Worm (Caenorhabditis elegans) whole organism, early embryonic: ENCODE data around the gene K01A6.5.

Experiments
- B0310.2 ChIP-seq: sonication (generic microtip); optimal IDR thresholded peaks from 2 replicates; lab custom pipeline; 2016; ENCODE audit warnings: mild to moderate bottlenecking, missing genetic modification characterization, missing compliant biosample characterization
- F13C5.2 ChIP-seq: sonication (generic microtip); optimal IDR thresholded peaks from 2 replicates; lab custom pipeline; 2017; ENCODE audit warnings: mild to moderate bottlenecking, missing genetic modification characterization, inconsistent platforms, missing compliant biosample characterization
- aly-1 ChIP-seq: sonication (generic microtip); optimal IDR thresholded peaks from 2 replicates; lab custom pipeline; 2016; ENCODE audit warnings: missing genetic modification characterization, missing compliant biosample characterization
- ama-1 ChIP-seq: fragments of 150-350 bp; optimal IDR thresholded peaks from 2 replicates; lab custom pipeline; 2014
- ceh-13 ChIP-seq: fragments of 200-800 bp; sonication (Bioruptor generic); optimal IDR thresholded peaks from 2 replicates; lab custom pipeline; 2018; ENCODE audit warnings: mild to moderate bottlenecking, missing genetic modification characterization, missing compliant biosample characterization
- ceh-36 ChIP-seq: sonication (generic microtip); optimal IDR thresholded peaks from 2 replicates; lab custom pipeline; 2016; ENCODE audit warnings: missing genetic modification characterization, inconsistent platforms, missing compliant biosample characterization
- ets-7 ChIP-seq: sonication (generic microtip); optimal IDR thresholded peaks from 2 replicates; lab custom pipeline; 2016; ENCODE audit warnings: missing genotype, missing genetic modification characterization, missing compliant biosample characterization
- flt-1 ChIP-seq: fragments of 200-800 bp; sonication (Bioruptor generic); IDR thresholded peaks from 2 replicates; pipeline ENCODE4 v1.3.6; 2022; ENCODE audit warnings: missing genetic modification characterization, missing compliant biosample characterization
- hmbx-1 ChIP-seq: sonication (generic microtip); optimal IDR thresholded peaks from 2 replicates; lab custom pipeline; 2016; ENCODE audit warnings: mild to moderate bottlenecking, missing genetic modification characterization, missing compliant biosample characterization
- hmg-4 ChIP-seq: fragments of 200-800 bp; sonication (Bioruptor generic); optimal IDR thresholded peaks from 2 replicates; lab custom pipeline; 2018; ENCODE audit warnings: mild to moderate bottlenecking, missing genetic modification characterization, missing compliant biosample characterization
- hnd-1 ChIP-seq: sonication (generic microtip); optimal IDR thresholded peaks from 2 replicates; lab custom pipeline; 2016; ENCODE audit warnings: missing genetic modification characterization, missing compliant biosample characterization
- pes-1 ChIP-seq: fragments of 200-800 bp; sonication (Bioruptor generic); IDR thresholded peaks from 2 replicates; pipeline ENCODE4 v1.3.6; 2022; ENCODE audit warnings: missing genetic modification reagents, missing genetic modification characterization, missing compliant biosample characterization
- scrt-1 ChIP-seq: fragments of 200-800 bp; sonication (Bioruptor generic); IDR thresholded peaks from 2 replicates; pipeline ENCODE4 v1.3.6; 2022; ENCODE audit warnings: missing genetic modification characterization, missing compliant biosample characterization
- sea-1 ChIP-seq: fragments of 200-800 bp; sonication (Bioruptor generic); conservative IDR thresholded peaks from 2 replicates; pipeline ENCODE4 v1.3.6; 2022; ENCODE audit warnings: missing genetic modification characterization, missing compliant biosample characterization
- tbx-11 ChIP-seq: fragments of 200-800 bp; sonication (Bioruptor generic); IDR thresholded peaks from 2 replicates; pipeline ENCODE4 v1.3.6; 2022; ENCODE audit warnings: missing genetic modification characterization, missing compliant biosample characterization
- tbx-37 ChIP-seq: fragments of 200-800 bp; sonication (Bioruptor generic); conservative IDR thresholded peaks from 2 replicates; pipeline ENCODE4 v1.3.6; 2022; ENCODE audit warnings: missing genetic modification reagents, missing genetic modification characterization, missing compliant biosample characterization
- tra-4 ChIP-seq: sonication (generic microtip); optimal IDR thresholded peaks from 2 replicates; lab custom pipeline; 2017; ENCODE audit warnings: missing genetic modification characterization, missing compliant biosample characterization

Gene K01A6.5

ce11 chrIV:11748852-11749251 is 6.3 kb downstream of the K01A6.5 start, which contains the start of gene T12A7.6:
Gene T12A7.6, plus strand, starts transcription at chrIV:11749220.
- TF ChIP-seq sea-1 (GFP tag; lab: Robert Waterston, UW), result no peak
- no peak for TF ChIP-seq hmg-4 (GFP tag; lab: Kevin White, UChicago)
- no peak for TF ChIP-seq F13C5.2 (tag; lab: Kevin White, UChicago)
- no peak for TF ChIP-seq ceh-36 (tag; lab: Kevin White, UChicago)
- no peak for TF ChIP-seq ceh-13
- TF ChIP-seq scrt-1, result no peak
- TF ChIP-seq ets-7 (tag; lab: Kevin White, UChicago), result no peak
- no peak for TF ChIP-seq ama-1 (lab: Kevin White, UChicago)
- TF ChIP-seq tra-4 (tag; lab: Kevin White, UChicago), result no peak
- no peak for TF ChIP-seq hmbx-1 (tag; lab: Kevin White, UChicago)

- TF ChIP-seq tbx-11 (GFP tag; lab: Robert Waterston, UW), result no peak
- TF ChIP-seq ets-7 (tag; lab: Kevin White, UChicago), result no peak
- no peak for TF ChIP-seq hmg-4 (GFP tag; lab: Kevin White, UChicago)
- TF ChIP-seq ceh-36 (tag; lab: Kevin White, UChicago), result no peak
- no peak for TF ChIP-seq scrt-1
- no peak for TF ChIP-seq pes-1 (GFP tag; lab: Robert Waterston, UW)
- no peak for TF ChIP-seq flt-1 (GFP tag; lab: Robert Waterston, UW)
- no peak for TF ChIP-seq tbx-37 (GFP tag; lab: Robert Waterston, UW)
- TF ChIP-seq hmbx-1 (tag; lab: Kevin White, UChicago), result no peak
- TF ChIP-seq B0310.2 (tag; lab: Kevin White, UChicago), result no peak
- no peak for TF ChIP-seq tra-4 (tag; lab: Kevin White, UChicago)
- TF ChIP-seq ama-1 (lab: Kevin White, UChicago), result no peak
- no peak for TF ChIP-seq F13C5.2 (tag; lab: Kevin White, UChicago)
- TF ChIP-seq ceh-13, result no peak
- TF ChIP-seq hnd-1 (tag; lab: Kevin White, UChicago), result no peak
- TF ChIP-seq sea-1 (GFP tag; lab: Robert Waterston, UW), result no peak
- TF ChIP-seq aly-1 (tag; lab: Kevin White, UChicago), result no peak
These were observed 11.8 kb downstream of the K01A6.5 start, which contains the start of gene scl-18 for ce11 chrIV:11754328-11754727. Gene scl-18, minus strand, starts transcription at chrIV:11754428.

ce11 chrIV:11755003-11755402 is 12.5 kb downstream of the K01A6.5 start, which contains the start of gene T12A7.10:
Gene T12A7.10, minus strand, starts transcription at chrIV:11755103.
- TF ChIP-seq ets-7 (tag; lab: Kevin White, UChicago), result no peak
- TF ChIP-seq tbx-37 (GFP tag; lab: Robert Waterston, UW), result no peak
- TF ChIP-seq ceh-36 (tag; lab: Kevin White, UChicago), result no peak
- no peak for TF ChIP-seq pes-1 (GFP tag; lab: Robert Waterston, UW)
- no peak for TF ChIP-seq hmg-4 (GFP tag; lab: Kevin White, UChicago)
- TF ChIP-seq tra-4 (tag; lab: Kevin White, UChicago), result no peak
- TF ChIP-seq hnd-1 (tag; lab: Kevin White, UChicago), result no peak
- TF ChIP-seq B0310.2 (tag; lab: Kevin White, UChicago), result no peak
- no peak for TF ChIP-seq F13C5.2 (tag; lab: Kevin White, UChicago)
- TF ChIP-seq tbx-11 (GFP tag; lab: Robert Waterston, UW), result no peak
- TF ChIP-seq ceh-13, result no peak
- no peak for TF ChIP-seq flt-1 (GFP tag; lab: Robert Waterston, UW)
- TF ChIP-seq sea-1 (GFP tag; lab: Robert Waterston, UW), result no peak
- no peak for TF ChIP-seq aly-1 (tag; lab: Kevin White, UChicago)

- TF ChIP-seq B0310.2 (tag; lab: Kevin White, UChicago) (no peak), aly-1 (tag; lab: Kevin White, UChicago) (no peak), ceh-13 (no peak), ets-7 (tag; lab: Kevin White, UChicago) (no peak), scrt-1 (no peak), ceh-36 (tag; lab: Kevin White, UChicago) (no peak), tbx-11 (GFP tag; lab: Robert Waterston, UW) (no peak), hmbx-1 (tag; lab: Kevin White, UChicago) (no peak)
These were observed 13.4 kb downstream of the K01A6.5 start, which contains the start of gene T12A7.9 for ce11 chrIV:11755907-11756306. Gene T12A7.9, minus strand, starts transcription at chrIV:11756007.

ce11 chrIV:11759852-11760251 is 17.3 kb downstream of the K01A6.5 start:
- TF ChIP-seq aly-1 (tag; lab: Kevin White, UChicago) (no peak), hmbx-1 (tag; lab: Kevin White, UChicago) (no peak)

- TF ChIP-seq F13C5.2 (tag; lab: Kevin White, UChicago), result no peak
- no peak for TF ChIP-seq hmbx-1 (tag; lab: Kevin White, UChicago)
- no peak for TF ChIP-seq sea-1 (GFP tag; lab: Robert Waterston, UW)
- TF ChIP-seq ceh-13, result no peak
- no peak for TF ChIP-seq B0310.2 (tag; lab: Kevin White, UChicago)
- no peak for TF ChIP-seq hmg-4 (GFP tag; lab: Kevin White, UChicago)
- TF ChIP-seq tbx-37 (GFP tag; lab: Robert Waterston, UW), result no peak
- TF ChIP-seq pes-1 (GFP tag; lab: Robert Waterston, UW), result no peak
- no peak for TF ChIP-seq scrt-1
- TF ChIP-seq hnd-1 (tag; lab: Kevin White, UChicago), result no peak
- no peak for TF ChIP-seq aly-1 (tag; lab: Kevin White, UChicago)
- no peak for TF ChIP-seq flt-1 (GFP tag; lab: Robert Waterston, UW)
- no peak for TF ChIP-seq ama-1 (lab: Kevin White, UChicago)
- TF ChIP-seq ceh-36 (tag; lab: Kevin White, UChicago), result no peak
- TF ChIP-seq tbx-11 (GFP tag; lab: Robert Waterston, UW), result no peak
These were observed 18.4 kb downstream of the K01A6.5 start, which contains the start of gene T12A7.2 for ce11 chrIV:11760700-11761459. Gene T12A7.2, minus strand, starts transcription at chrIV:11761111.
